Fruit fly (Drosophila melanogaster) whole organism, embryonic: ENCODE results near the gene CG17732.

Experiments
- Atf3 ChIP-seq: fragments of 200-800 bp; sonication (Bioruptor generic); optimal IDR thresholded peaks from 3 replicates; lab custom pipeline; 2016; ENCODE audit warnings: missing biosample characterization, missing genetic modification characterization
- B-H1 ChIP-seq: fragments of 200-800 bp; sonication (Bioruptor generic); IDR thresholded peaks from 3 replicates; pipeline ENCODE4 v1.3.6; 2022; ENCODE audit warnings: missing biosample characterization, missing genetic modification characterization
- BtbVII ChIP-seq: fragments of 200-800 bp; sonication (Bioruptor generic); optimal IDR thresholded peaks from 3 replicates; lab custom pipeline; 2017; ENCODE audit warnings: missing biosample characterization, mild to moderate bottlenecking, missing genetic modification characterization
- CG10147 ChIP-seq: fragments of 200-800 bp; sonication (Bioruptor generic); optimal IDR thresholded peaks from 2 replicates; lab custom pipeline; 2019; ENCODE audit warnings: missing biosample characterization, mild to moderate bottlenecking, missing genetic modification characterization, moderate library complexity
- CG10565 ChIP-seq: fragments of 200-800 bp; sonication (Bioruptor generic); optimal IDR thresholded peaks from 3 replicates; lab custom pipeline; 2016; ENCODE audit warnings: missing biosample characterization, mild to moderate bottlenecking, missing genetic modification characterization
- CG10654 ChIP-seq: fragments of 200-800 bp; sonication (Bioruptor generic); optimal IDR thresholded peaks from 2 replicates; lab custom pipeline; 2016; ENCODE audit warnings: missing biosample characterization, missing genetic modification characterization
- CG12236 ChIP-seq: fragments of 200-800 bp; sonication (Bioruptor generic); optimal IDR thresholded peaks from 2 replicates; lab custom pipeline; 2016; ENCODE audit warnings: missing biosample characterization, missing genetic modification characterization
- CG13775 ChIP-seq: fragments of 200-800 bp; sonication (Bioruptor generic); optimal IDR thresholded peaks from 3 replicates; lab custom pipeline; 2017; ENCODE audit warnings: missing biosample characterization, mild to moderate bottlenecking, missing genetic modification characterization
- CG14710 ChIP-seq: fragments of 200-800 bp; sonication (Bioruptor generic); optimal IDR thresholded peaks from 3 replicates; lab custom pipeline; 2019; ENCODE audit warnings: missing biosample characterization, mild to moderate bottlenecking, missing genetic modification characterization, moderate library complexity
- CG15514 ChIP-seq: fragments of 200-800 bp; sonication (Bioruptor generic); optimal IDR thresholded peaks from 3 replicates; lab custom pipeline; 2017; ENCODE audit warnings: missing biosample characterization, missing genetic modification characterization, mild to moderate bottlenecking, moderate library complexity, missing genetic modification reagents
- CG16813 ChIP-seq: fragments of 200-800 bp; sonication (Bioruptor generic); IDR thresholded peaks from 3 replicates; pipeline ENCODE4 v1.3.6; 2022; ENCODE audit warnings: missing biosample characterization, missing genetic modification characterization; ENCODE audit not compliant: partially characterized antibody
- CG17328 ChIP-seq: fragments of 200-800 bp; sonication (Bioruptor generic); IDR thresholded peaks from 2 replicates; pipeline ENCODE4 v1.3.6; 2022; ENCODE audit warnings: missing biosample characterization, missing genetic modification characterization
- CG17612 ChIP-seq: fragments of 200-800 bp; sonication (Bioruptor generic); IDR thresholded peaks from 2 replicates; pipeline ENCODE4 v1.3.6; 2022; ENCODE audit warnings: missing biosample characterization, missing genetic modification characterization
- CG1832 ChIP-seq: fragments of 200-800 bp; sonication (Bioruptor generic); optimal IDR thresholded peaks from 2 replicates; lab custom pipeline; 2017; ENCODE audit warnings: missing biosample characterization, mild to moderate bottlenecking, missing genetic modification characterization, inconsistent platforms
- CG32532 ChIP-seq: fragments of 200-800 bp; sonication (Bioruptor generic); IDR thresholded peaks from 2 replicates; pipeline ENCODE4 v1.3.6; 2022; ENCODE audit warnings: missing biosample characterization, missing genetic modification characterization
- CG32767 ChIP-seq: fragments of 200-800 bp; sonication (Bioruptor generic); IDR thresholded peaks from 2 replicates; pipeline ENCODE4 v1.3.6; 2022; ENCODE audit warnings: missing biosample characterization, missing genetic modification characterization
- CG3281 ChIP-seq: fragments of 200-800 bp; sonication (Bioruptor generic); optimal IDR thresholded peaks from 3 replicates; lab custom pipeline; 2017; ENCODE audit warnings: missing biosample characterization, mild to moderate bottlenecking, missing genetic modification characterization
- CG34422 ChIP-seq: fragments of 200-800 bp; sonication (Bioruptor generic); IDR thresholded peaks from 3 replicates; pipeline ENCODE4 v1.3.6; 2022; ENCODE audit warnings: missing biosample characterization, missing genetic modification characterization
- CG3995 ChIP-seq: fragments of 200-800 bp; sonication (Bioruptor generic); optimal IDR thresholded peaks from 3 replicates; lab custom pipeline; 2016; ENCODE audit warnings: missing biosample characterization, missing genetic modification characterization
- CG42726 ChIP-seq: fragments of 200-800 bp; sonication (Bioruptor generic); IDR thresholded peaks from 2 replicates; pipeline ENCODE4 v1.3.6; 2022; ENCODE audit warnings: missing biosample characterization, missing genetic modification characterization; ENCODE audit not compliant: partially characterized antibody
- CG4707 ChIP-seq: fragments of 200-800 bp; sonication (Bioruptor generic); optimal IDR thresholded peaks from 2 replicates; lab custom pipeline; 2018; ENCODE audit warnings: missing biosample characterization, mild to moderate bottlenecking, missing genetic modification characterization, moderate library complexity
- CG6654 ChIP-seq: fragments of 200-800 bp; sonication (Bioruptor generic); optimal IDR thresholded peaks from 2 replicates; lab custom pipeline; 2017; ENCODE audit warnings: missing biosample characterization, mild to moderate bottlenecking, missing genetic modification characterization
- CG6813 ChIP-seq: fragments of 200-800 bp; sonication (Bioruptor generic); optimal IDR thresholded peaks from 2 replicates; lab custom pipeline; 2017; ENCODE audit warnings: missing biosample characterization, missing genetic modification characterization, mild to moderate bottlenecking, moderate library complexity, missing genetic modification reagents
- CG7271 ChIP-seq: fragments of 200-800 bp; sonication (Bioruptor generic); optimal IDR thresholded peaks from 2 replicates; lab custom pipeline; 2018; ENCODE audit warnings: missing biosample characterization, mild to moderate bottlenecking, missing genetic modification characterization, moderate library complexity
- CG7357 ChIP-seq: fragments of 200-800 bp; sonication (Bioruptor generic); IDR thresholded peaks from 3 replicates; pipeline ENCODE4 v1.3.6; 2022; ENCODE audit warnings: missing biosample characterization, missing genetic modification characterization
- CG7556 ChIP-seq: fragments of 200-800 bp; sonication (Bioruptor generic); optimal IDR thresholded peaks from 2 replicates; lab custom pipeline; 2017; ENCODE audit warnings: missing biosample characterization, mild to moderate bottlenecking, missing genetic modification characterization
- CG9876 ChIP-seq: fragments of 200-800 bp; sonication (Bioruptor generic); optimal IDR thresholded peaks from 2 replicates; lab custom pipeline; 2016; ENCODE audit warnings: missing biosample characterization, missing genetic modification characterization
- Camta ChIP-seq: fragments of 200-800 bp; sonication (Bioruptor generic); optimal IDR thresholded peaks from 2 replicates; lab custom pipeline; 2016; ENCODE audit warnings: missing biosample characterization, missing genetic modification characterization
- Dll ChIP-seq: fragments of 200-800 bp; sonication (Bioruptor generic); IDR thresholded peaks from 4 replicates; pipeline ENCODE4 v1.3.6; 2022; ENCODE audit warnings: missing biosample characterization, missing genetic modification characterization; ENCODE audit not compliant: partially characterized antibody
- Ets65A ChIP-seq: fragments of 200-800 bp; sonication (Bioruptor generic); peaks from one replicate; lab custom pipeline; 2016; ENCODE audit warnings: missing biosample characterization, missing genetic modification characterization
- Hey ChIP-seq: fragments of 200-800 bp; sonication (Bioruptor generic); optimal IDR thresholded peaks from 3 replicates; lab custom pipeline; 2018; ENCODE audit warnings: missing biosample characterization, mild to moderate bottlenecking, missing genetic modification characterization
- Hr51 ChIP-seq, 2 experiments: fragments of 200-800 bp; sonication (Bioruptor generic); optimal IDR thresholded peaks; 2 replicates in 1 of 2; 3 replicates in 1 of 2; lab custom pipeline; 2016 to 2018; ENCODE audit warnings: missing biosample characterization in 2 of 2, missing genetic modification characterization in 2 of 2, mild to moderate bottlenecking in 1 of 2, moderate library complexity in 1 of 2
- MTF-1 ChIP-seq: fragments of 200-800 bp; sonication (Bioruptor generic); optimal IDR thresholded peaks from 2 replicates; lab custom pipeline; 2018; ENCODE audit warnings: missing biosample characterization, mild to moderate bottlenecking, missing genetic modification characterization, borderline replicate concordance
- Oli ChIP-seq: fragments of 200-800 bp; sonication (Bioruptor generic); optimal IDR thresholded peaks from 2 replicates; lab custom pipeline; 2018; ENCODE audit warnings: missing biosample characterization, mild to moderate bottlenecking, missing genetic modification characterization, moderate library complexity
- Optix ChIP-seq: fragments of 200-800 bp; sonication (Bioruptor generic); IDR thresholded peaks from 3 replicates; pipeline ENCODE4 v1.3.6; 2022; ENCODE audit warnings: missing biosample characterization, missing genetic modification characterization
- Rfx ChIP-seq: fragments of 200-800 bp; sonication (Bioruptor generic); IDR thresholded peaks from 2 replicates; pipeline ENCODE4 v1.3.6; 2022; ENCODE audit warnings: missing biosample characterization, missing genetic modification characterization
- Sin3A ChIP-seq: fragments of >200 bp; optimal IDR thresholded peaks from 2 replicates; lab custom pipeline; 2018
- Trl ChIP-seq, 3 experiments: fragments of >200 bp in 2 of 3; fragments of 200-800 bp in 1 of 3; sonication (Bioruptor generic) in 1 of 3; optimal IDR thresholded peaks; 2 replicates in 1 of 3; 3 replicates in 2 of 3; lab custom pipeline; 2016 to 2017; ENCODE audit warnings: missing biosample characterization in 1 of 3, missing genetic modification characterization in 1 of 3
- cwo ChIP-seq: fragments of 200-800 bp; sonication (Bioruptor generic); optimal IDR thresholded peaks from 3 replicates; lab custom pipeline; 2017; ENCODE audit warnings: missing biosample characterization, missing genetic modification characterization, mild to moderate bottlenecking, moderate library complexity, missing genetic modification reagents
- eyg ChIP-seq: fragments of 200-800 bp; sonication (Bioruptor generic); optimal IDR thresholded peaks from 3 replicates; lab custom pipeline; 2016; ENCODE audit warnings: missing biosample characterization, missing genetic modification characterization
- ftz-f1 ChIP-seq: fragments of 200-800 bp; sonication (Bioruptor generic); optimal IDR thresholded peaks from 2 replicates; lab custom pipeline; 2016; ENCODE audit warnings: missing biosample characterization, missing genetic modification characterization
- luna ChIP-seq: fragments of 200-800 bp; sonication (Bioruptor generic); optimal IDR thresholded peaks from 2 replicates; lab custom pipeline; 2016; ENCODE audit warnings: missing biosample characterization, missing genetic modification characterization
- odd ChIP-seq: fragments of 200-800 bp; sonication (Bioruptor generic); optimal IDR thresholded peaks from 2 replicates; lab custom pipeline; 2017; ENCODE audit warnings: missing biosample characterization, mild to moderate bottlenecking, missing genetic modification characterization
- row ChIP-seq: fragments of 200-800 bp; sonication (Bioruptor generic); IDR thresholded peaks from 3 replicates; pipeline ENCODE4 v1.3.6; 2022; ENCODE audit warnings: missing biosample characterization, missing genetic modification characterization
- stc ChIP-seq: fragments of 200-800 bp; sonication (Bioruptor generic); IDR thresholded peaks from 2 replicates; pipeline ENCODE4 v1.3.6; 2022; ENCODE audit warnings: missing biosample characterization, missing genetic modification characterization
- stwl ChIP-seq: fragments of 200-800 bp; sonication (Bioruptor generic); optimal IDR thresholded peaks from 3 replicates; lab custom pipeline; 2018; ENCODE audit warnings: missing biosample characterization, mild to moderate bottlenecking, missing genetic modification characterization, moderate library complexity
- tap ChIP-seq: fragments of 200-800 bp; optimal IDR thresholded peaks from 3 replicates; lab custom pipeline; 2019; ENCODE audit warnings: missing biosample characterization, mild to moderate bottlenecking, missing genetic modification characterization, moderate library complexity
- tna ChIP-seq: fragments of 200-800 bp; sonication (Bioruptor generic); IDR thresholded peaks from 2 replicates; pipeline ENCODE4 v1.3.6; 2022; ENCODE audit warnings: missing biosample characterization, missing genetic modification characterization; ENCODE audit not compliant: partially characterized antibody
- zfh2 ChIP-seq: fragments of 200-800 bp; sonication (Bioruptor generic); optimal IDR thresholded peaks from 2 replicates; lab custom pipeline; 2016; ENCODE audit warnings: missing biosample characterization, missing genetic modification characterization

The CG17732 gene

dm6 chr3L:19968725-19969598 is 12.5 kb upstream of the CG17732 start (continued):
- TF ChIP-seq tna (GFP tag; lab: Robert Waterston, UW) (no peak), Hr51 (GFP tag; optimal IDR thresholded peaks at IDR 0.05; lab: Kevin White, UChicago) (peak in 1 of 2 experiments; percentile 59), CG17612 (no peak), CG42726 (GFP tag; lab: Robert Waterston, UW) (no peak), CG10654 (GFP tag; lab: Kevin White, UChicago) (no peak), Hey (tag; lab: Kevin White, UChicago) (peak; percentile 80), eyg (GFP tag; lab: Kevin White, UChicago) (no peak), Trl (optimal IDR thresholded peaks at IDR 0.05; lab: Kevin White, UChicago) (no peak), Trl (GFP tag; optimal IDR thresholded peaks at IDR 0.05; lab: Kevin White, UChicago) (no peak), CG17328 (GFP tag; lab: Robert Waterston, UW) (no peak), CG32767 (GFP tag; lab: Robert Waterston, UW) (no peak), CG3281 (peak; percentile 31), Camta (GFP tag; lab: Kevin White, UChicago) (no peak), Ets65A (GFP tag; lab: Kevin White, UChicago) (peak; percentile 88), tap (no peak), CG7556 (GFP tag; lab: Kevin White, UChicago) (no peak), CG15514 (GFP tag; lab: Kevin White, UChicago) (no peak), stwl (tag; lab: Kevin White, UChicago) (no peak), zfh2 (no peak), CG32532 (GFP tag; lab: Robert Waterston, UW) (no peak), CG6654 (GFP tag; lab: Kevin White, UChicago) (no peak), Atf3 (GFP tag; lab: Kevin White, UChicago) (no peak), row (GFP tag; lab: Robert Waterston, UW) (peak; percentile 31; the same call in 1 of the 3 replicates), Sin3A (lab: Kevin White, UChicago) (no peak), cwo (no peak), Optix (GFP tag; lab: Robert Waterston, UW) (0 out of 3 replicates have a peak, but pooled peaks have one; percentile 9), CG7357 (GFP tag; lab: Robert Waterston, UW) (no peak), CG7271 (tag; lab: Kevin White, UChicago) (no peak), CG6813 (GFP tag; lab: Kevin White, UChicago) (no peak), BtbVII (GFP tag; lab: Kevin White, UChicago) (peak; percentile 12), CG3995 (GFP tag; lab: Kevin White, UChicago) (no peak), CG9876 (no peak), CG4707 (no peak), MTF-1 (GFP tag; lab: Kevin White, UChicago) (no peak), CG14710 (tag; lab: Kevin White, UChicago) (no peak), luna (no peak), B-H1 (GFP tag; lab: Robert Waterston, UW) (no peak), Rfx (no peak), Oli (tag; lab: Kevin White, UChicago) (peak; percentile 28), Dll (GFP tag; lab: Robert Waterston, UW) (no peak), CG10565 (no peak), CG34422 (GFP tag; lab: Robert Waterston, UW) (no peak), CG1832 (GFP tag; lab: Kevin White, UChicago) (no peak), odd (no peak), CG13775 (GFP tag; lab: Kevin White, UChicago) (no peak), stc (GFP tag; lab: Robert Waterston, UW) (no peak), CG10147 (GFP tag; lab: Kevin White, UChicago) (peak; percentile 53), CG12236 (GFP tag; lab: Kevin White, UChicago) (no peak), ftz-f1 (GFP tag; lab: Kevin White, UChicago) (no peak), CG16813 (GFP tag; lab: Robert Waterston, UW) (no peak)
